Fruit fly (Drosophila melanogaster) whole organism: Measurements from ENCODE around the gene CG11131.

Experiments used
- CG8478 ChIP-seq: fragments of >200 bp; optimal IDR thresholded peaks from 2 replicates; lab custom pipeline; 2018; ENCODE audit warnings: inconsistent platforms
- Dll ChIP-seq: fragments of >200 bp; optimal IDR thresholded peaks from 2 replicates; lab custom pipeline; 2017
- EcR ChIP-seq, 2 experiments: fragments of >200 bp; optimal IDR thresholded peaks; 2 replicates each; lab custom pipeline; 2017; ENCODE audit warnings: missing biosample characterization in 2 of 2, missing genetic modification characterization in 2 of 2, missing genetic modification reagents in 2 of 2
- pan ChIP-seq: fragments of >200 bp; optimal IDR thresholded peaks from 2 replicates; lab custom pipeline; 2017
- psq ChIP-seq: fragments of >200 bp; optimal IDR thresholded peaks from 2 replicates; lab custom pipeline; 2017
- usp ChIP-seq: fragments of >200 bp; optimal IDR thresholded peaks from 2 replicates; lab custom pipeline; 2017; ENCODE audit warnings: missing biosample characterization, missing genetic modification characterization, mixed read lengths

DNA sequence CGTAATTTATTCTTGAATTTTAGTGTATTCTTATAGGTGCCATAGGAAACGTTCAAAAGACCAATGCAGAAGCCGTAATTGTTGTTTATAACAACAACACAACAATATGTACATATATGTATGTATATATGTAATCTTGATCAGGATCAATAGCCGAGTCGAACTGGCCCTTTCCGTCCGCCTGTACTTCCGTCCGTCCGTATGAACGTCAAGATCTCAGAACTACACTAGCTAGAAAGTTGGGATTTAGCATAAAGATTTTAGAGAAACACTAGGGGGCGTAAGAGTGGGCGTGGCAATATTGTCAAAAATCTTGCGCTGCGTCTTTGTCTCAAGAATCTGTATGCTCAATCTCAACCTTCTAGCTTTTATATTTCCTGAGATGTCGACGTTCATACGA is 14.1 kb upstream of the CG11131 start:
- no peak for TF ChIP-seq Dll (lab: Kevin White, UChicago)
- TF ChIP-seq pan (lab: Kevin White, UChicago) = no peak
- TF ChIP-seq psq (lab: Kevin White, UChicago) = no peak
- TF ChIP-seq EcR (GFP tag; optimal IDR thresholded peaks at IDR 0.05; lab: Kevin White, UChicago) = no peak
- no peak for TF ChIP-seq usp (GFP tag; lab: Kevin White, UChicago)
- no peak for TF ChIP-seq CG8478 (lab: Kevin White, UChicago)
